Worm (Caenorhabditis elegans) whole organism, L3 larva: Measurements from ENCODE around the gene C01B10.44.

Experiments used
- ZK546.5 ChIP-seq: sonication (generic microtip); optimal IDR thresholded peaks from 2 replicates; lab custom pipeline; 2017; ENCODE audit warnings: missing biosample characterization, missing genetic modification characterization
- ama-1 ChIP-seq: fragments of 150-350 bp; optimal IDR thresholded peaks from 2 replicates; lab custom pipeline; 2018
- ceh-16 ChIP-seq: sonication (generic microtip); optimal IDR thresholded peaks from 2 replicates; lab custom pipeline; 2017; ENCODE audit warnings: missing biosample characterization, missing genetic modification characterization
- ceh-28 ChIP-seq: fragments of 150-350 bp; optimal IDR thresholded peaks from 2 replicates; lab custom pipeline; 2014; ENCODE audit warnings: missing biosample characterization, missing genetic modification reagents, missing genetic modification characterization
- ceh-82 ChIP-seq: fragments of 150-350 bp; optimal IDR thresholded peaks from 2 replicates; lab custom pipeline; 2014; ENCODE audit warnings: missing biosample characterization, missing genetic modification characterization
- ceh-9 ChIP-seq: sonication (generic microtip); optimal IDR thresholded peaks from 2 replicates; lab custom pipeline; 2018; ENCODE audit warnings: missing biosample characterization, missing genetic modification characterization
- daf-12 ChIP-seq: fragments of 150-350 bp; optimal IDR thresholded peaks from 2 replicates; lab custom pipeline; 2014; ENCODE audit warnings: missing biosample characterization, missing genetic modification reagents, missing genetic modification characterization
- egl-5 ChIP-seq: fragments of 150-350 bp; optimal IDR thresholded peaks from 2 replicates; lab custom pipeline; 2017; ENCODE audit warnings: missing biosample characterization, missing genetic modification reagents, missing genetic modification characterization, inconsistent platforms
- elt-1 ChIP-seq: fragments of 150-350 bp; optimal IDR thresholded peaks from 2 replicates; lab custom pipeline; 2014; ENCODE audit warnings: missing biosample characterization, missing genetic modification characterization
- elt-2 ChIP-seq: sonication (generic microtip); optimal IDR thresholded peaks from 2 replicates; lab custom pipeline; 2016; ENCODE audit warnings: missing genetic modification reagents, mild to moderate bottlenecking, missing genetic modification characterization, missing compliant biosample characterization
- elt-3 ChIP-seq, 3 experiments: fragments of 150-350 bp in 1 of 3; sonication (generic microtip) in 2 of 3; optimal IDR thresholded peaks; 2 replicates in 2 of 3; 4 replicates in 1 of 3; lab custom pipeline; 2014 to 2017; ENCODE audit warnings: missing biosample characterization in 3 of 3, missing genetic modification characterization in 3 of 3
- eor-1 ChIP-seq, 2 experiments: fragments of 150-350 bp; optimal IDR thresholded peaks; 2 replicates each; lab custom pipeline; 2014 to 2018; ENCODE audit warnings: missing biosample characterization in 2 of 2, missing genetic modification characterization in 2 of 2
- fkh-10 ChIP-seq: sonication (generic microtip); optimal IDR thresholded peaks from 2 replicates; lab custom pipeline; 2017; ENCODE audit warnings: missing biosample characterization, missing genetic modification reagents, missing genetic modification characterization
- fkh-2 ChIP-seq: fragments of 150-350 bp; optimal IDR thresholded peaks from 2 replicates; lab custom pipeline; 2014; ENCODE audit warnings: missing biosample characterization, missing genetic modification reagents, missing genetic modification characterization
- fos-1 ChIP-seq: fragments of 150-350 bp; optimal IDR thresholded peaks from 2 replicates; lab custom pipeline; 2014; ENCODE audit warnings: missing biosample characterization, missing genetic modification characterization
- hmg-11 ChIP-seq: sonication (generic microtip); optimal IDR thresholded peaks from 2 replicates; lab custom pipeline; 2016; ENCODE audit warnings: missing genetic modification characterization, missing compliant biosample characterization
- jun-1 ChIP-seq: fragments of 150-350 bp; optimal IDR thresholded peaks from 2 replicates; lab custom pipeline; 2014; ENCODE audit warnings: missing biosample characterization, missing genetic modification reagents, missing genetic modification characterization
- lin-15B ChIP-seq: fragments of 150-350 bp; optimal IDR thresholded peaks from 2 replicates; lab custom pipeline; 2014; ENCODE audit warnings: missing biosample characterization, missing genetic modification characterization
- lin-39 ChIP-seq: fragments of 150-350 bp; optimal IDR thresholded peaks from 2 replicates; lab custom pipeline; 2018; ENCODE audit warnings: missing biosample characterization, missing genetic modification reagents, missing genetic modification characterization
- lsy-12 ChIP-seq: sonication (generic microtip); optimal IDR thresholded peaks from 2 replicates; lab custom pipeline; 2016; ENCODE audit warnings: mild to moderate bottlenecking, missing genetic modification characterization, missing compliant biosample characterization
- mdl-1 ChIP-seq: fragments of 150-350 bp; optimal IDR thresholded peaks from 2 replicates; lab custom pipeline; 2014; ENCODE audit warnings: missing biosample characterization, missing genetic modification characterization
- mml-1 ChIP-seq: fragments of 150-350 bp; sonication (generic microtip); optimal IDR thresholded peaks from 3 replicates; lab custom pipeline; 2014; ENCODE audit warnings: missing biosample characterization, missing genetic modification characterization
- nfya-1 ChIP-seq: sonication (generic microtip); optimal IDR thresholded peaks from 2 replicates; lab custom pipeline; 2017; ENCODE audit warnings: missing genetic modification characterization, mild to moderate bottlenecking, missing compliant biosample characterization, antibody characterized with exemption, moderate library complexity; ENCODE audit not compliant: insufficient read depth
- nhr-11 ChIP-seq: fragments of 150-350 bp; optimal IDR thresholded peaks from 2 replicates; lab custom pipeline; 2014; ENCODE audit warnings: missing biosample characterization, missing genetic modification characterization
- nhr-12 ChIP-seq: fragments of 150-350 bp; optimal IDR thresholded peaks from 2 replicates; lab custom pipeline; 2014; ENCODE audit warnings: missing biosample characterization, missing genetic modification characterization
- nhr-23 ChIP-seq: fragments of 150-350 bp; optimal IDR thresholded peaks from 2 replicates; lab custom pipeline; 2014; ENCODE audit warnings: missing biosample characterization, missing genetic modification reagents, missing genetic modification characterization
- nhr-237 ChIP-seq: fragments of 150-350 bp; optimal IDR thresholded peaks from 2 replicates; lab custom pipeline; 2014; ENCODE audit warnings: missing biosample characterization, missing genetic modification characterization
- nhr-25 ChIP-seq: sonication (generic microtip); optimal IDR thresholded peaks from 2 replicates; lab custom pipeline; 2017; ENCODE audit warnings: missing biosample characterization, missing genetic modification characterization
- nhr-28 ChIP-seq: fragments of 150-350 bp; optimal IDR thresholded peaks from 2 replicates; lab custom pipeline; 2014; ENCODE audit warnings: missing biosample characterization, missing genetic modification characterization
- nhr-43 ChIP-seq: sonication (generic microtip); optimal IDR thresholded peaks from 2 replicates; lab custom pipeline; 2016; ENCODE audit warnings: mild to moderate bottlenecking, missing genetic modification characterization, missing compliant biosample characterization; ENCODE audit not compliant: poor library complexity, severe bottlenecking
- nhr-67 ChIP-seq: fragments of 150-350 bp; optimal IDR thresholded peaks from 2 replicates; lab custom pipeline; 2014; ENCODE audit warnings: missing biosample characterization, missing genetic modification characterization
- nhr-76 ChIP-seq: fragments of 150-350 bp; sonication (generic microtip); optimal IDR thresholded peaks from 5 replicates; lab custom pipeline; 2014; ENCODE audit warnings: missing biosample characterization, missing genetic modification characterization
- nhr-77 ChIP-seq: fragments of 150-350 bp; optimal IDR thresholded peaks from 2 replicates; lab custom pipeline; 2014; ENCODE audit warnings: missing biosample characterization, missing genetic modification characterization
- pha-4 ChIP-seq: fragments of 150-350 bp; optimal IDR thresholded peaks from 2 replicates; lab custom pipeline; 2014; ENCODE audit warnings: missing biosample characterization, missing genetic modification reagents, missing genetic modification characterization
- pqm-1 ChIP-seq: fragments of 150-350 bp; optimal IDR thresholded peaks from 2 replicates; lab custom pipeline; 2017; ENCODE audit warnings: missing biosample characterization, missing genetic modification characterization, inconsistent platforms
- sea-2 ChIP-seq: fragments of 150-350 bp; sonication (generic microtip); optimal IDR thresholded peaks from 4 replicates; lab custom pipeline; 2014; ENCODE audit warnings: missing biosample characterization, missing genetic modification reagents, missing genetic modification characterization
- skn-1 ChIP-seq: fragments of 150-350 bp; optimal IDR thresholded peaks from 2 replicates; lab custom pipeline; 2014; ENCODE audit warnings: missing biosample characterization, missing genetic modification characterization
- snpc-4 ChIP-seq: fragments of 150-350 bp; optimal IDR thresholded peaks from 2 replicates; lab custom pipeline; 2014; ENCODE audit warnings: missing biosample characterization, missing genetic modification characterization
- tbx-2 ChIP-seq: sonication (generic microtip); optimal IDR thresholded peaks from 2 replicates; lab custom pipeline; 2016; ENCODE audit warnings: mild to moderate bottlenecking, missing genetic modification characterization, missing compliant biosample characterization
- unc-39 ChIP-seq: sonication (generic microtip); optimal IDR thresholded peaks from 4 replicates; lab custom pipeline; 2017; ENCODE audit warnings: missing biosample characterization, missing genetic modification characterization
- unc-62 ChIP-seq: fragments of 150-350 bp; sonication (generic microtip); optimal IDR thresholded peaks from 4 replicates; lab custom pipeline; 2014; ENCODE audit warnings: missing biosample characterization, missing genetic modification reagents, missing genetic modification characterization
- ztf-11 ChIP-seq: fragments of 150-350 bp; optimal IDR thresholded peaks from 2 replicates; lab custom pipeline; 2014; ENCODE audit warnings: missing biosample characterization, missing genetic modification characterization
- ztf-4 ChIP-seq: fragments of 150-350 bp; optimal IDR thresholded peaks from 2 replicates; lab custom pipeline; 2014; ENCODE audit warnings: missing biosample characterization, missing genetic modification characterization

C01B10.44 gene

ce11 chrIV:6576728-6577101 lies 46.8 kb upstream of the C01B10.44 start (continued):
- TF ChIP-seq eor-1 (tag; optimal IDR thresholded peaks at IDR 0.05; lab: Kevin White, UChicago) = no peak
- no peak for TF ChIP-seq fkh-10 (GFP tag; lab: Kevin White, UChicago)
- TF ChIP-seq nfya-1 (tag; lab: Kevin White, UChicago) = peak; percentile 59
- no peak for TF ChIP-seq lin-39 (tag; lab: Kevin White, UChicago)

- TF ChIP-seq nhr-43 (tag; lab: Kevin White, UChicago) (no peak), lsy-12 (tag; lab: Kevin White, UChicago) (no peak), fkh-10 (GFP tag; lab: Kevin White, UChicago) (no peak), ceh-28 (no peak), nhr-11 (tag; lab: Kevin White, UChicago) (no peak), ztf-4 (tag; lab: Kevin White, UChicago) (no peak), elt-3 (tag; optimal IDR thresholded peaks at IDR 0.05; lab: Kevin White, UChicago) (no peak), ceh-82 (no peak), unc-62 (GFP tag; lab: Kevin White, UChicago) (no peak), elt-1 (tag; lab: Kevin White, UChicago) (no peak), nhr-12 (tag; lab: Kevin White, UChicago) (no peak), ceh-16 (tag; lab: Kevin White, UChicago) (no peak), ama-1 (lab: Kevin White, UChicago) (no peak), nhr-77 (tag; lab: Kevin White, UChicago) (no peak), hmg-11 (tag; lab: Kevin White, UChicago) (no peak), unc-39 (tag; lab: Kevin White, UChicago) (no peak), sea-2 (GFP tag; lab: Kevin White, UChicago) (no peak)
Observed at ce11 chrIV:6577914-6578313, 45.6 kb upstream of the C01B10.44 start, which contains the start of gene C43G2.3. Gene C43G2.3 (plus strand): TSS chrIV:6578214.

ce11 chrIV:6581658-6582057 lies 41.8 kb upstream of the C01B10.44 start:
- TF ChIP-seq elt-1 (tag; lab: Kevin White, UChicago) = no peak
- no peak for TF ChIP-seq nhr-237 (tag; lab: Kevin White, UChicago)
- no peak for TF ChIP-seq pqm-1 (tag; lab: Kevin White, UChicago)
- TF ChIP-seq unc-62 (GFP tag; lab: Kevin White, UChicago) = no peak

ce11 chrIV:6582604-6583003 lies 40.9 kb upstream of the C01B10.44 start, which contains the start of gene odr-8:
Gene odr-8 (minus strand): TSS chrIV:6582704.
- TF ChIP-seq ztf-11 (no peak), nhr-76 (tag; lab: Kevin White, UChicago) (no peak), nhr-237 (tag; lab: Kevin White, UChicago) (no peak), nhr-25 (no peak), mml-1 (tag; lab: Kevin White, UChicago) (no peak)
- TF ChIP-seq, all 47 proteins: peak for 0

ce11 chrIV:6585397-6585921 lies 38.0 kb upstream of the C01B10.44 start, which contains the start of the genes F38A5.2 and dnj-11:
Gene F38A5.2 (minus strand): TSS chrIV:6585400.
Gene dnj-11 (plus strand): TSS chrIV:6585871.
- TF ChIP-seq nhr-67 (tag; lab: Kevin White, UChicago) (no peak), ceh-82 (no peak), lin-15B (tag; lab: Kevin White, UChicago) (peak; percentile 94), nhr-25 (peak; percentile 89), fkh-10 (GFP tag; lab: Kevin White, UChicago) (peak; percentile 44), pha-4 (peak; percentile 97), nhr-76 (tag; lab: Kevin White, UChicago) (no peak), daf-12 (no peak), unc-62 (GFP tag; lab: Kevin White, UChicago) (no peak), tbx-2 (tag; lab: Kevin White, UChicago) (no peak), ztf-11 (no peak), unc-39 (tag; lab: Kevin White, UChicago) (no peak), ama-1 (lab: Kevin White, UChicago) (no peak), nhr-23 (tag; lab: Kevin White, UChicago) (peak; percentile 85), eor-1 (tag; optimal IDR thresholded peaks at IDR 0.05; lab: Kevin White, UChicago) (no peak), egl-5 (tag; lab: Kevin White, UChicago) (peak; percentile 71), pqm-1 (tag; lab: Kevin White, UChicago) (peak; percentile 62), nhr-43 (tag; lab: Kevin White, UChicago) (peak; percentile 69), jun-1 (tag; lab: Kevin White, UChicago) (peak; percentile 34), ZK546.5 (tag; lab: Kevin White, UChicago) (no peak), ceh-9 (no peak), fkh-2 (tag; lab: Kevin White, UChicago) (no peak), nhr-11 (tag; lab: Kevin White, UChicago) (no peak), fos-1 (no peak), nfya-1 (tag; lab: Kevin White, UChicago) (peak; percentile 86), skn-1 (tag; lab: Kevin White, UChicago) (peak; percentile 83), snpc-4 (peak; percentile 82), elt-2 (tag; lab: Kevin White, UChicago) (peak; percentile 28), ceh-16 (tag; lab: Kevin White, UChicago) (no peak), nhr-28 (no peak), mdl-1 (tag; lab: Kevin White, UChicago) (no peak)
